Fruit fly (Drosophila melanogaster) whole organism, wandering third instar larva: Measurements from ENCODE around the gene LysB.

Experiments used
- CG32264 ChIP-seq: fragments of 200-800 bp; sonication (Bioruptor generic); optimal IDR thresholded peaks from 2 replicates; lab custom pipeline; 2016; ENCODE audit warnings: missing biosample characterization, missing genetic modification characterization
- Dfd ChIP-seq: fragments of >200 bp; optimal IDR thresholded peaks from 2 replicates; lab custom pipeline; 2017; ENCODE audit warnings: missing biosample characterization, missing genetic modification characterization
- Hnf4 ChIP-seq: fragments of 200-800 bp; sonication (Bioruptor generic); optimal IDR thresholded peaks from 2 replicates; lab custom pipeline; 2016; ENCODE audit warnings: missing biosample characterization, mild to moderate bottlenecking, missing genetic modification characterization
- Sp1 ChIP-seq: fragments of 200-800 bp; sonication (Bioruptor generic); optimal IDR thresholded peaks from 3 replicates; lab custom pipeline; 2019; ENCODE audit warnings: missing biosample characterization, mild to moderate bottlenecking, missing genetic modification characterization, moderate library complexity
- br ChIP-seq: fragments of 200-800 bp; sonication (Bioruptor generic); optimal IDR thresholded peaks from 2 replicates; lab custom pipeline; 2016; ENCODE audit warnings: missing biosample characterization, missing genetic modification characterization
- brk ChIP-seq: fragments of 200-800 bp; sonication (Bioruptor generic); optimal IDR thresholded peaks from 2 replicates; lab custom pipeline; 2016; ENCODE audit warnings: missing biosample characterization, mild to moderate bottlenecking, missing genetic modification characterization
- dmrt93B ChIP-seq: fragments of 200-800 bp; sonication (Bioruptor generic); optimal IDR thresholded peaks from 2 replicates; lab custom pipeline; 2018; ENCODE audit warnings: missing biosample characterization, mild to moderate bottlenecking, missing genetic modification characterization
- ey ChIP-seq: fragments of 200-800 bp; sonication (Bioruptor generic); optimal IDR thresholded peaks from 2 replicates; lab custom pipeline; 2016; ENCODE audit warnings: missing biosample characterization, missing genetic modification characterization
- lola ChIP-seq: fragments of >200 bp; optimal IDR thresholded peaks from 2 replicates; lab custom pipeline; 2017; ENCODE audit warnings: missing biosample characterization, missing genetic modification characterization
- tai ChIP-seq: sonication (Bioruptor generic); optimal IDR thresholded peaks from 2 replicates; lab custom pipeline; 2016; ENCODE audit warnings: missing biosample characterization, missing genetic modification characterization

DNA sequence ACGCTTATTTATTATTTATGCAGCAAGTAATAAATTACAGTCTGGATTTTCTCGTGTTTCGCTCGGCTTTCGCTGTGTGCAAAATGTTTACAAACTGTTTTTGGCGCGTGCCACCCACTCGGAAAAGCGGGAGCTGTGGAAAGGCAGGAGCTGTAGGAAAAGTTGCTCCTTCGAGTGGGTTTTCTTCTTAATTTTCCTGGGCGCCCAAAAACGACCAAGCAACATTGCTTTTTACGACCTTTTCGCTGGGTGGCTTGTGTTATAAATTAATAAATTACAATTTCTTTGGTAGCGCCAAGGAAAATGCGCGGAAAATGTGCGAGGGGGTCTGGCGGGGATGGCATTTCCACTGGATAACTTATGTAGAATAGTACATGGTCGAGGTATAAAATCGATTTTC lies 30.7 kb upstream of the LysB start:
- TF ChIP-seq dmrt93B (no peak), Dfd (GFP tag; lab: Kevin White, UChicago) (no peak), brk (GFP tag; lab: Kevin White, UChicago) (no peak), CG32264 (GFP tag; lab: Kevin White, UChicago) (no peak), lola (GFP tag; lab: Kevin White, UChicago) (no peak), tai (GFP tag; lab: Kevin White, UChicago) (no peak), br (no peak), Sp1 (GFP tag; lab: Kevin White, UChicago) (no peak), ey (no peak), Hnf4 (GFP tag; lab: Kevin White, UChicago) (no peak)
